Fruit fly (Drosophila melanogaster) whole organism, embryonic: ENCODE results near the gene PlexA.

Experiments
- Bteb2 ChIP-seq: fragments of 200-800 bp; sonication (Bioruptor generic); optimal IDR thresholded peaks from 2 replicates; lab custom pipeline; 2016; ENCODE audit warnings: missing biosample characterization, missing genetic modification characterization
- CG11085 ChIP-seq: fragments of 200-800 bp; sonication (Bioruptor generic); IDR thresholded peaks from 2 replicates; pipeline ENCODE4 v1.3.6; 2022; ENCODE audit warnings: missing biosample characterization, missing genetic modification characterization
- CG11695 ChIP-seq: fragments of 200-800 bp; sonication (Bioruptor generic); IDR thresholded peaks from 3 replicates; pipeline ENCODE4 v1.3.6; 2022; ENCODE audit warnings: missing biosample characterization, missing genetic modification characterization
- CG12659 ChIP-seq: fragments of 200-800 bp; sonication (Bioruptor generic); optimal IDR thresholded peaks from 3 replicates; lab custom pipeline; 2017; ENCODE audit warnings: mild to moderate bottlenecking, missing biosample characterization, missing genetic modification reagents, missing genetic modification characterization
- CG12769 ChIP-seq: fragments of 200-800 bp; sonication (Bioruptor generic); optimal IDR thresholded peaks from 2 replicates; lab custom pipeline; 2019; ENCODE audit warnings: missing biosample characterization, mild to moderate bottlenecking, missing genetic modification characterization, moderate library complexity
- CG14860 ChIP-seq: fragments of 200-800 bp; sonication (Bioruptor generic); IDR thresholded peaks from 3 replicates; pipeline ENCODE4 v1.3.6; 2022; ENCODE audit warnings: missing biosample characterization, missing genetic modification characterization; ENCODE audit not compliant: partially characterized antibody
- CG14965 ChIP-seq: fragments of 200-800 bp; sonication (Bioruptor generic); optimal IDR thresholded peaks from 2 replicates; lab custom pipeline; 2016; ENCODE audit warnings: missing biosample characterization, missing genetic modification characterization, borderline replicate concordance
- CG15011 ChIP-seq: fragments of 200-800 bp; sonication (Bioruptor generic); optimal IDR thresholded peaks from 3 replicates; lab custom pipeline; 2018; ENCODE audit warnings: missing biosample characterization, mild to moderate bottlenecking, missing genetic modification characterization
- CG1529 ChIP-seq: fragments of 200-800 bp; sonication (Bioruptor generic); optimal IDR thresholded peaks from 3 replicates; lab custom pipeline; 2018; ENCODE audit warnings: missing biosample characterization, missing genetic modification characterization
- CG15601 ChIP-seq: fragments of 200-800 bp; sonication (Bioruptor generic); optimal IDR thresholded peaks from 3 replicates; lab custom pipeline; 2019; ENCODE audit warnings: missing biosample characterization, mild to moderate bottlenecking, missing genetic modification characterization, moderate library complexity
- CG15696 ChIP-seq: fragments of 200-800 bp; sonication (Bioruptor generic); optimal IDR thresholded peaks from 2 replicates; lab custom pipeline; 2019; ENCODE audit warnings: missing biosample characterization, mild to moderate bottlenecking, missing genetic modification characterization, moderate library complexity
- CG1602 ChIP-seq: fragments of 200-800 bp; sonication (Bioruptor generic); optimal IDR thresholded peaks from 3 replicates; lab custom pipeline; 2016; ENCODE audit warnings: missing biosample characterization, missing genetic modification characterization
- CG17612 ChIP-seq: fragments of 200-800 bp; sonication (Bioruptor generic); IDR thresholded peaks from 2 replicates; pipeline ENCODE4 v1.3.6; 2022; ENCODE audit warnings: missing biosample characterization, missing genetic modification characterization
- CG2202 ChIP-seq: fragments of 200-800 bp; sonication (Bioruptor generic); optimal IDR thresholded peaks from 2 replicates; lab custom pipeline; 2018; ENCODE audit warnings: missing biosample characterization, mild to moderate bottlenecking, missing genetic modification characterization
- CG31388 ChIP-seq: fragments of 200-800 bp; sonication (Bioruptor generic); optimal IDR thresholded peaks from 2 replicates; lab custom pipeline; 2016; ENCODE audit warnings: missing biosample characterization, missing genetic modification characterization
- CG3726 ChIP-seq: fragments of 200-800 bp; sonication (Bioruptor generic); IDR thresholded peaks from 3 replicates; pipeline ENCODE4, ENCODE4 v1.3.6; 2022; ENCODE audit warnings: missing biosample characterization, missing genetic modification characterization
- CG4730 ChIP-seq: fragments of 200-800 bp; sonication (Bioruptor generic); IDR thresholded peaks from 2 replicates; pipeline ENCODE4 v1.3.6; 2022; ENCODE audit warnings: missing biosample characterization, missing genetic modification characterization
- CG6765 ChIP-seq: fragments of 200-800 bp; sonication (Bioruptor generic); optimal IDR thresholded peaks from 3 replicates; lab custom pipeline; 2017; ENCODE audit warnings: missing biosample characterization, mild to moderate bottlenecking, missing genetic modification characterization
- CG6813 ChIP-seq: fragments of 200-800 bp; sonication (Bioruptor generic); optimal IDR thresholded peaks from 2 replicates; lab custom pipeline; 2017; ENCODE audit warnings: missing biosample characterization, missing genetic modification characterization, mild to moderate bottlenecking, moderate library complexity, missing genetic modification reagents
- CG7786 ChIP-seq: fragments of 200-800 bp; sonication (Bioruptor generic); optimal IDR thresholded peaks from 2 replicates; lab custom pipeline; 2016; ENCODE audit warnings: missing biosample characterization, missing genetic modification characterization
- CG7963 ChIP-seq: fragments of 200-800 bp; sonication (Bioruptor generic); IDR thresholded peaks from 3 replicates; pipeline ENCODE4 v1.3.6; 2022; ENCODE audit warnings: missing biosample characterization, missing genetic modification characterization; ENCODE audit not compliant: partially characterized antibody
- CG8290 ChIP-seq, 3 experiments: fragments of 200-800 bp; sonication (Bioruptor generic); optimal IDR thresholded peaks; 2 replicates each; lab custom pipeline; 2016 to 2019; ENCODE audit warnings: missing biosample characterization in 3 of 3, missing genetic modification characterization in 3 of 3, mild to moderate bottlenecking in 2 of 3, moderate library complexity in 1 of 3
- CG8478 ChIP-seq: fragments of >200 bp; optimal IDR thresholded peaks from 2 replicates; lab custom pipeline; 2018
- CG9817 ChIP-seq: fragments of 200-800 bp; sonication (Bioruptor generic); optimal IDR thresholded peaks from 2 replicates; lab custom pipeline; 2018; ENCODE audit warnings: missing biosample characterization, mild to moderate bottlenecking, missing genetic modification characterization, moderate library complexity
- D19A ChIP-seq: fragments of 200-800 bp; optimal IDR thresholded peaks from 3 replicates; lab custom pipeline; 2019; ENCODE audit warnings: missing biosample characterization, mild to moderate bottlenecking, missing genetic modification characterization, moderate library complexity
- Doc3 ChIP-seq: fragments of 200-800 bp; sonication (Bioruptor generic); IDR thresholded peaks from 3 replicates; pipeline ENCODE4 v1.3.6; 2022; ENCODE audit warnings: missing biosample characterization, missing genetic modification characterization; ENCODE audit not compliant: partially characterized antibody
- Hand ChIP-seq: fragments of 200-800 bp; sonication (Bioruptor generic); optimal IDR thresholded peaks from 2 replicates; lab custom pipeline; 2017; ENCODE audit warnings: mild to moderate bottlenecking, missing biosample characterization, missing genetic modification reagents, missing genetic modification characterization
- Hmr ChIP-seq: fragments of 200-800 bp; sonication (Bioruptor generic); optimal IDR thresholded peaks from 3 replicates; lab custom pipeline; 2017; ENCODE audit warnings: mild to moderate bottlenecking, missing biosample characterization, missing genetic modification reagents, missing genetic modification characterization
- Oli ChIP-seq: fragments of 200-800 bp; sonication (Bioruptor generic); optimal IDR thresholded peaks from 2 replicates; lab custom pipeline; 2018; ENCODE audit warnings: missing biosample characterization, mild to moderate bottlenecking, missing genetic modification characterization, moderate library complexity
- Pdp1 ChIP-seq, 2 experiments: fragments of 200-800 bp; sonication (Bioruptor generic); optimal IDR thresholded peaks; 3 replicates each; lab custom pipeline; 2016; ENCODE audit warnings: missing biosample characterization in 2 of 2, missing genetic modification characterization in 2 of 2, mild to moderate bottlenecking in 1 of 2, moderate library complexity in 1 of 2
- Scr ChIP-seq: fragments of 200-800 bp; sonication (Bioruptor generic); IDR thresholded peaks from 2 replicates; pipeline ENCODE4 v1.3.6; 2022; ENCODE audit warnings: missing biosample characterization, missing genetic modification characterization; ENCODE audit not compliant: partially characterized antibody
- Sox102F ChIP-seq: fragments of 200-800 bp; sonication (Bioruptor generic); optimal IDR thresholded peaks from 2 replicates; lab custom pipeline; 2018; ENCODE audit warnings: missing biosample characterization, mild to moderate bottlenecking, missing genetic modification characterization, moderate library complexity
- bigmax ChIP-seq: fragments of 200-800 bp; sonication (Bioruptor generic); optimal IDR thresholded peaks from 2 replicates; lab custom pipeline; 2018; ENCODE audit warnings: missing biosample characterization, mild to moderate bottlenecking, missing genetic modification characterization
- br ChIP-seq: fragments of >200 bp; optimal IDR thresholded peaks from 2 replicates; lab custom pipeline; 2017
- ci ChIP-seq: fragments of 200-800 bp; sonication (Bioruptor generic); IDR thresholded peaks from 3 replicates; pipeline ENCODE4 v1.3.6; 2022; ENCODE audit warnings: missing biosample characterization, missing genetic modification characterization
- crol ChIP-seq: fragments of 200-800 bp; sonication (Bioruptor generic); IDR thresholded peaks from 2 replicates; pipeline ENCODE4 v1.3.6; 2022; ENCODE audit warnings: missing biosample characterization, missing genetic modification characterization
- dpn ChIP-seq, 2 experiments: fragments of 200-800 bp; sonication (Bioruptor generic); optimal IDR thresholded peaks; 3 replicates each; lab custom pipeline; 2016; ENCODE audit warnings: missing biosample characterization in 2 of 2, missing genetic modification characterization in 2 of 2
- eyg ChIP-seq: fragments of 200-800 bp; sonication (Bioruptor generic); optimal IDR thresholded peaks from 3 replicates; lab custom pipeline; 2016; ENCODE audit warnings: missing biosample characterization, missing genetic modification characterization
- fd102C ChIP-seq: fragments of 200-800 bp; sonication (Bioruptor generic); optimal IDR thresholded peaks from 2 replicates; lab custom pipeline; 2018; ENCODE audit warnings: missing biosample characterization, mild to moderate bottlenecking, missing genetic modification characterization, moderate library complexity
- gro ChIP-seq: fragments of 200-800 bp; sonication (Bioruptor generic); optimal IDR thresholded peaks from 2 replicates; lab custom pipeline; 2016; ENCODE audit warnings: missing biosample characterization, missing genetic modification characterization
- gsb-n ChIP-seq: fragments of 200-800 bp; sonication (Bioruptor generic); optimal IDR thresholded peaks from 3 replicates; lab custom pipeline; 2018; ENCODE audit warnings: missing biosample characterization, mild to moderate bottlenecking, missing genetic modification characterization
- hbn ChIP-seq: fragments of 200-800 bp; sonication (Bioruptor generic); IDR thresholded peaks from 2 replicates; pipeline ENCODE4 v1.3.6; 2022; ENCODE audit warnings: missing biosample characterization, missing genetic modification characterization; ENCODE audit not compliant: partially characterized antibody
- kay ChIP-seq: fragments of 200-800 bp; sonication (Bioruptor generic); optimal IDR thresholded peaks from 2 replicates; lab custom pipeline; 2016; ENCODE audit warnings: missing biosample characterization, missing genetic modification characterization
- knrl ChIP-seq: fragments of 200-800 bp; sonication (Bioruptor generic); IDR thresholded peaks from 3 replicates; pipeline ENCODE4 v1.3.6; 2022; ENCODE audit warnings: missing biosample characterization, missing genetic modification characterization; ENCODE audit not compliant: partially characterized antibody
- lilli ChIP-seq: fragments of 200-800 bp; sonication (Bioruptor generic); optimal IDR thresholded peaks from 3 replicates; lab custom pipeline; 2016; ENCODE audit warnings: missing biosample characterization, missing genetic modification characterization
- slou ChIP-seq: fragments of 200-800 bp; sonication (Bioruptor generic); optimal IDR thresholded peaks from 3 replicates; lab custom pipeline; 2016; ENCODE audit warnings: missing biosample characterization, missing genetic modification characterization
- sqz ChIP-seq: fragments of 200-800 bp; sonication (Bioruptor generic); optimal IDR thresholded peaks from 3 replicates; lab custom pipeline; 2018; ENCODE audit warnings: missing biosample characterization, mild to moderate bottlenecking, missing genetic modification characterization
- zen2 ChIP-seq: fragments of 200-800 bp; sonication (Bioruptor generic); IDR thresholded peaks from 3 replicates; pipeline ENCODE4 v1.3.6; 2022; ENCODE audit warnings: missing biosample characterization, missing genetic modification characterization; ENCODE audit not compliant: partially characterized antibody

The PlexA gene

DNA sequence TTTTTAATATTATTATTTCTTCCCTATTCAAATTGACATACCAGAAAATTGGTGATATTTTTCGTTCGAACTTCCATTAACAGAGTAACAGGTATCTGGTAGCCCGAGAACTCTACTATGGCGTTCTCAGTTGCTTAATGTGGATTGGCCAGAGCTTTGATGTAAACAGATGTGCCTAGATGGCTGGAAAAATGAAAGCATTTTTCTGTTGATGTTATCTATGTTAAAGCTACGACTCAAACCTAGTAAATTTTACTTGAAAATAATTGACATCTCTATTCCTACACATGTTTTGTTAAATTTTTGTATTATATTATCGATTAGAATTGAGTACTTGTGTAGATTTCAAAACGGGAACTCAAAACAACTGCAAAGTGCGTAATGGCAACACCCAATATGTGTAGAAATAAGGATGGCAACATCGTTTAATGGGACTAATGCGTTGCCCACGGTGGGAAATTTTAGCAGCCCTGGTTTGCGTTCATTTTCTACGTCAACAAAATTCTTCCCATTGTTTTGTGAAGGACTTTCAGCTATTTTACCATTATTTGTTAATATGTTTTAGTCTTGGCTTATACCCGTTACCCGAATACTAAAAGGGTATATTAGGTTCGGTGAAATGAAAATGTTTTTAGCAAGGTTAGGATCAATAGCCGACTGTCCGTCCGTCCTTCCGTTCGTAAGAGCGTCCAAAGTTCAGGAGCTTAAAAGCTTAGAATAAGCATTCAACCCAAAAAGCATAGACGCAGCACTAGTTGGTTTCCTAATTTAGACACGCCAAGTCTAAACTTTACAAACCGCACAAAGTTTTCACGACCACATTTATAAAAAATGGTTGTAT is 47.0 kb downstream of the PlexA start (continued):
- TF ChIP-seq Sox102F (GFP tag; lab: Kevin White, UChicago), result no peak
- TF ChIP-seq bigmax, result peak; percentile 27
- TF ChIP-seq CG8478 (lab: Kevin White, UChicago), result no peak
- no peak for TF ChIP-seq CG4730
- TF ChIP-seq CG9817 (tag; lab: Kevin White, UChicago), result no peak
- TF ChIP-seq Oli (tag; lab: Kevin White, UChicago), result no peak
- no peak for TF ChIP-seq Hand (GFP tag; lab: Kevin White, UChicago)
- TF ChIP-seq CG14860 (GFP tag; lab: Robert Waterston, UW), result peak; percentile 89
- TF ChIP-seq fd102C (GFP tag; lab: Kevin White, UChicago), result no peak
- peak; percentile 39 for TF ChIP-seq CG12659 (GFP tag; lab: Kevin White, UChicago)
- peak; percentile 49 for TF ChIP-seq CG15601 (tag; lab: Kevin White, UChicago)
- peak in 1 of 2 experiments; percentile 7 for TF ChIP-seq Pdp1 (GFP tag; optimal IDR thresholded peaks at IDR 0.05; lab: Kevin White, UChicago)
- no peak for TF ChIP-seq ci (GFP tag; lab: Robert Waterston, UW)
- TF ChIP-seq lilli (GFP tag; lab: Kevin White, UChicago), result peak; percentile 1
- TF ChIP-seq eyg (GFP tag; lab: Kevin White, UChicago), result no peak
- TF ChIP-seq crol (GFP tag; lab: Robert Waterston, UW), result no peak
- TF ChIP-seq slou, result no peak
- no peak for TF ChIP-seq zen2 (GFP tag; lab: Robert Waterston, UW)
- peak; percentile 29 for TF ChIP-seq gsb-n (tag; lab: Kevin White, UChicago)
- TF ChIP-seq gro (GFP tag; lab: Kevin White, UChicago), result no peak
- peak; percentile 69 for TF ChIP-seq Scr (GFP tag; lab: Robert Waterston, UW)
- no peak for TF ChIP-seq hbn (GFP tag; lab: Robert Waterston, UW)
- peak; percentile 63; the same call in 1 of the 3 replicates for TF ChIP-seq CG7963 (GFP tag; lab: Robert Waterston, UW)
- no peak for TF ChIP-seq Bteb2 (GFP tag; lab: Kevin White, UChicago)
- no peak for TF ChIP-seq CG1602 (GFP tag; lab: Kevin White, UChicago)
- no peak for TF ChIP-seq CG17612 (GFP tag; lab: Robert Waterston, UW)
- TF ChIP-seq CG12769 (tag; lab: Kevin White, UChicago), result peak; percentile 57
- no peak for TF ChIP-seq CG11085
- no peak for TF ChIP-seq CG3726 (GFP tag; lab: Robert Waterston, UW)
- TF ChIP-seq br (lab: Kevin White, UChicago), result no peak
- TF ChIP-seq D19A (tag; lab: Kevin White, UChicago), result peak; percentile 73
- no peak for TF ChIP-seq CG31388
- TF ChIP-seq dpn (GFP tag; optimal IDR thresholded peaks at IDR 0.05; lab: Kevin White, UChicago), result peak in 1 of 2 experiments; percentile 10
- no peak for TF ChIP-seq kay
- TF ChIP-seq CG1529 (GFP tag; lab: Kevin White, UChicago), result no peak
- no peak for TF ChIP-seq CG7786 (GFP tag; lab: Kevin White, UChicago)
- TF ChIP-seq CG15696 (tag; lab: Kevin White, UChicago), result peak; percentile 9
- TF ChIP-seq CG11695 (GFP tag; lab: Robert Waterston, UW), result 0 out of 3 replicates have a peak, but pooled peaks have one; percentile 27
- TF ChIP-seq CG6765 (GFP tag; lab: Kevin White, UChicago), result no peak
- peak; percentile 9 for TF ChIP-seq CG2202 (tag; lab: Kevin White, UChicago)
- TF ChIP-seq sqz (GFP tag; lab: Kevin White, UChicago), result no peak
- TF ChIP-seq CG15011 (GFP tag; lab: Kevin White, UChicago), result no peak
- peak; percentile 58 for TF ChIP-seq CG8290 (GFP tag; optimal IDR thresholded peaks at IDR 0.05; lab: Kevin White, UChicago)
- peak in 1 of 2 experiments; percentile 43 for TF ChIP-seq CG8290 (tag; optimal IDR thresholded peaks at IDR 0.05; lab: Kevin White, UChicago)
- TF ChIP-seq Hmr (GFP tag; lab: Kevin White, UChicago), result peak; percentile 92
- no peak for TF ChIP-seq CG14965
- peak; percentile 60; the same call in 2 of the 3 replicates for TF ChIP-seq knrl
- no peak for TF ChIP-seq CG6813 (GFP tag; lab: Kevin White, UChicago)
- TF ChIP-seq Doc3 (GFP tag; lab: Robert Waterston, UW), result no peak
